Worm (Caenorhabditis elegans) whole organism, L4/young adult: ENCODE measurements around the gene nhr-154.

ENCODE experiments used
- W03F9.2 ChIP-seq: fragments of 150-350 bp; optimal IDR thresholded peaks from 2 replicates; lab custom pipeline; 2014; ENCODE audit warnings: missing biosample characterization, missing genetic modification characterization
- dao-5 ChIP-seq: sonication (generic microtip); optimal IDR thresholded peaks from 2 replicates; lab custom pipeline; 2016; ENCODE audit warnings: missing genotype, missing genetic modification characterization, moderate library complexity, missing compliant biosample characterization

DNA sequence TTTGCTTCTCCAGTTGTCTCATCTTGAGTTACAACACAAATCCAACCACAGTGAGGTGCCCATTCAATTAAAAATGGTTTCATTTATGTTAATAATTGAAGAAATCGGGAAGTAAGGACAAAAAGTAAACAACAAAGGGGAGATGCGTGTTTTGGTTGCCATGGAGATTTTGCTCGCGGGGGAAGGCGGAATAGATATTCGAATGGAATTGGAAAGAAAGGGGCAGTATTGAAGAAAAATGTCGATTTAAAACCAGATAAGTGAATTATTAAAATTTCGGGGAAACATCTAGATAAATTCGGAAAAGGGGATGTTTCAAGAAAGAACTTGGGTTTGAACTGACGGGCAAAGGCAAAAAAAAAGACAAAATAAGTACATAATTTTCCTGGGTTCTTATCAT, 49.5 kb downstream of the nhr-154 start, which contains the start of gene che-11:
- TF ChIP-seq W03F9.2 (tag; lab: Kevin White, UChicago) (no peak), dao-5 (tag; lab: Kevin White, UChicago) (no peak)
